Worm (Caenorhabditis elegans): ENCODE results near the gene T27E9.2.

- TF ChIP-seq ceh-19 (GFP tag; optimal IDR thresholded peaks at IDR 0.05) (no peak), gmeb-2 (tag; optimal IDR thresholded peaks at IDR 0.05) (no peak), unc-55 (GFP tag; optimal IDR thresholded peaks at IDR 0.05) (peak; percentile 29)
Observed at ce11 chrIII:13465918-13466592, 3.7 kb upstream of the T27E9.2 start, which contains the start of gene cdk-5.

Data from whole organism, late embryonic.